Worm (Caenorhabditis elegans) whole organism, L4/young adult: Measurements from ENCODE around the gene srd-48.

Source experiments
- W03F9.2 ChIP-seq: fragments of 150-350 bp; optimal IDR thresholded peaks from 2 replicates; lab custom pipeline; 2014; ENCODE audit warnings: missing biosample characterization, missing genetic modification characterization
- dao-5 ChIP-seq: sonication (generic microtip); optimal IDR thresholded peaks from 2 replicates; lab custom pipeline; 2016; ENCODE audit warnings: missing genotype, missing genetic modification characterization, moderate library complexity, missing compliant biosample characterization
- him-1 ChIP-seq: sonication (generic microtip); optimal IDR thresholded peaks from 2 replicates; lab custom pipeline; 2016; ENCODE audit warnings: missing genotype, missing genetic modification reagents, missing genetic modification characterization, missing compliant biosample characterization

DNA sequence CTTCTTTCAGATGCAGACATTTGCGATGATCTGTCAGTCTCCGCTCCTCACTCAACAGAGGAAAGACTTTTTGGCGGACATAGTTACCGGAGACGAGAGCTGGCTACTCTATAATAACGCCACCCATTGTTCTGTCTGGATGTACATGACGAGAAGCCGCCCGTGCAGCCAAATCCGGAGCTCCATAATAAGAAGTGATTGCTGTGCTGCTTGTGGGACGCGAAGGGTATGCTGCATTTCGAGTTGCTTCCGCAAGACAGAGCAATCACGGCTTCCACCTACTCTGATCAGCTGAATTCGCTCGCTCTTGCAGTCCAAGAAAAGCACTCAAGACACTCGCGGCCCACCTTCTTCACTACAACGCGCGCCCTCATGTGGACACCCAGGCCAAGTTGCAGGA is 22.1 kb upstream of the srd-48 start:
- TF ChIP-seq dao-5 (tag; lab: Kevin White, UChicago) (no peak), him-1 (no peak), W03F9.2 (tag; lab: Kevin White, UChicago) (no peak)
